Worm (Caenorhabditis elegans): Measurements from ENCODE around the gene grl-21.

ce11 chrIV:10754685-10755084 lies 17.4 kb downstream of the grl-21 start, which contains the start of gene T25B9.5:
- TF ChIP-seq ztf-4 (tag; optimal IDR thresholded peaks at IDR 0.05) (no peak), aly-2 (tag; optimal IDR thresholded peaks at IDR 0.05) (no peak), nhr-12 (tag; optimal IDR thresholded peaks at IDR 0.05) (no peak), ZK546.5 (tag; optimal IDR thresholded peaks at IDR 0.05) (no peak), crh-2 (tag; optimal IDR thresholded peaks at IDR 0.05) (no peak), lin-13 (GFP tag; optimal IDR thresholded peaks at IDR 0.05) (no peak), mab-5 (tag; optimal IDR thresholded peaks at IDR 0.05) (no peak), lsy-2 (tag; optimal IDR thresholded peaks at IDR 0.05) (no peak)
